Worm (Caenorhabditis elegans): Measurements from ENCODE around the gene M04C3.2.

DNA sequence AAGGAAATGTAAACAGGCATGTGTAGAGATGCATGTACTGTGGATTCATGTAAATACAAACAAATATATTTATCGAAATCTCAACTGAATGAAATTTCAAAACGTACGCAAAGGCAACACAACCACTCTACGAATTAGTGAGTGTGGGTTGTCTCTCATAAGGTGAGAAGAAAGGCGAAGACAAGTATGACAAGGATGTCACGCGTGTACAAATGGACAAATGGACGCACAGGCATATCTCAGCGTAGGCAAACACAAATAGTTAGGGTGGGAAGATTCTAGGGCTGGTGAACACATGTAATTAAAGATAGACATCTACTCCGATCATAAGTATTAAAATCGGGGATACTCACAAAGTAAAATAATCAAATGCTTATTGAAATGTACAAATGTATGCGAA lies 20.6 kb downstream of the M04C3.2 start:
- TF ChIP-seq somi-1 (GFP tag; optimal IDR thresholded peaks at IDR 0.05) (no peak), unc-62 (GFP tag; optimal IDR thresholded peaks at IDR 0.05) (no peak), sea-2 (GFP tag; IDR thresholded peaks at IDR 0.05) (no peak), egrh-3 (GFP tag; IDR thresholded peaks at IDR 0.05) (no peak), K11D2.4 (GFP tag; IDR thresholded peaks at IDR 0.05) (no peak), lin-35 (GFP tag; optimal IDR thresholded peaks at IDR 0.05) (no peak), madf-3 (GFP tag; IDR thresholded peaks at IDR 0.05) (no peak), F57A8.1 (GFP tag; optimal IDR thresholded peaks at IDR 0.05) (no peak), cebp-2 (GFP tag; IDR thresholded peaks at IDR 0.05) (no peak), efl-1 (GFP tag; optimal IDR thresholded peaks at IDR 0.05) (no peak)

All from whole organism, young adult.